Fruit fly (Drosophila melanogaster) whole organism, embryonic: ENCODE measurements around the gene CG32267.
A peak's percentile ranks its signal among the peaks of the same experiment; 100 is the strongest.

Source experiments
- Atf6 ChIP-seq: fragments of 200-800 bp; sonication (Bioruptor generic); IDR thresholded peaks from 2 replicates; pipeline ENCODE4 v1.3.6; 2022; ENCODE audit warnings: missing biosample characterization, missing genetic modification characterization
- CG12391 ChIP-seq: fragments of 200-800 bp; sonication (Bioruptor generic); optimal IDR thresholded peaks from 3 replicates; lab custom pipeline; 2018; ENCODE audit warnings: missing biosample characterization, mild to moderate bottlenecking, missing genetic modification characterization, moderate library complexity
- CG13424 ChIP-seq: fragments of 200-800 bp; sonication (Bioruptor generic); optimal IDR thresholded peaks from 2 replicates; lab custom pipeline; 2019; ENCODE audit warnings: missing biosample characterization, mild to moderate bottlenecking, missing genetic modification characterization, moderate library complexity
- CG14710 ChIP-seq: fragments of 200-800 bp; sonication (Bioruptor generic); optimal IDR thresholded peaks from 3 replicates; lab custom pipeline; 2019; ENCODE audit warnings: missing biosample characterization, mild to moderate bottlenecking, missing genetic modification characterization, moderate library complexity
- CG17328 ChIP-seq: fragments of 200-800 bp; sonication (Bioruptor generic); IDR thresholded peaks from 2 replicates; pipeline ENCODE4 v1.3.6; 2022; ENCODE audit warnings: missing biosample characterization, missing genetic modification characterization
- CG1832 ChIP-seq: fragments of 200-800 bp; sonication (Bioruptor generic); optimal IDR thresholded peaks from 2 replicates; lab custom pipeline; 2017; ENCODE audit warnings: missing biosample characterization, mild to moderate bottlenecking, missing genetic modification characterization, inconsistent platforms
- CG2889 ChIP-seq: fragments of 200-800 bp; sonication (Bioruptor generic); IDR thresholded peaks from 3 replicates; pipeline ENCODE4 v1.3.6; 2022; ENCODE audit warnings: missing biosample characterization, missing genetic modification characterization
- CG31441 ChIP-seq: fragments of 200-800 bp; sonication (Bioruptor generic); IDR thresholded peaks from 2 replicates; pipeline ENCODE4 v1.3.6; 2022; ENCODE audit warnings: missing biosample characterization, missing genetic modification characterization
- CG3163 ChIP-seq: fragments of 200-800 bp; sonication (Bioruptor generic); optimal IDR thresholded peaks from 3 replicates; lab custom pipeline; 2016; ENCODE audit warnings: missing biosample characterization, missing genetic modification characterization
- CG33557 ChIP-seq: fragments of 200-800 bp; sonication (Bioruptor generic); optimal IDR thresholded peaks from 2 replicates; lab custom pipeline; 2019; ENCODE audit warnings: missing biosample characterization, mild to moderate bottlenecking, missing genetic modification characterization, moderate library complexity
- CG3838 ChIP-seq: fragments of 200-800 bp; sonication (Bioruptor generic); optimal IDR thresholded peaks from 3 replicates; lab custom pipeline; 2016; ENCODE audit warnings: missing biosample characterization, missing genetic modification characterization
- CG4328 ChIP-seq: fragments of 200-800 bp; sonication (Bioruptor generic); optimal IDR thresholded peaks from 3 replicates; lab custom pipeline; 2017; ENCODE audit warnings: missing biosample characterization, missing genetic modification reagents, missing genetic modification characterization
- CG5180 ChIP-seq: fragments of 200-800 bp; sonication (Bioruptor generic); optimal IDR thresholded peaks from 3 replicates; lab custom pipeline; 2017; ENCODE audit warnings: missing biosample characterization, missing genetic modification characterization, mild to moderate bottlenecking, moderate library complexity, missing genetic modification reagents
- CG7963 ChIP-seq: fragments of 200-800 bp; sonication (Bioruptor generic); IDR thresholded peaks from 3 replicates; pipeline ENCODE4 v1.3.6; 2022; ENCODE audit warnings: missing biosample characterization, missing genetic modification characterization; ENCODE audit not compliant: partially characterized antibody
- CG8359 ChIP-seq: fragments of 200-800 bp; sonication (Bioruptor generic); optimal IDR thresholded peaks from 2 replicates; lab custom pipeline; 2017; ENCODE audit warnings: missing biosample characterization, mild to moderate bottlenecking, missing genetic modification characterization, borderline replicate concordance
- CG9727 ChIP-seq: fragments of 200-800 bp; sonication (Bioruptor generic); optimal IDR thresholded peaks from 3 replicates; lab custom pipeline; 2017; ENCODE audit warnings: missing biosample characterization, mild to moderate bottlenecking, missing genetic modification characterization
- CG9817 ChIP-seq: fragments of 200-800 bp; sonication (Bioruptor generic); optimal IDR thresholded peaks from 2 replicates; lab custom pipeline; 2018; ENCODE audit warnings: missing biosample characterization, mild to moderate bottlenecking, missing genetic modification characterization, moderate library complexity
- CoRest ChIP-seq: fragments of 200-800 bp; sonication (Bioruptor generic); optimal IDR thresholded peaks from 3 replicates; lab custom pipeline; 2018; ENCODE audit warnings: missing biosample characterization, mild to moderate bottlenecking, missing genetic modification characterization, moderate library complexity
- D19B ChIP-seq: fragments of 200-800 bp; sonication (Bioruptor generic); optimal IDR thresholded peaks from 2 replicates; lab custom pipeline; 2017; ENCODE audit warnings: missing biosample characterization, mild to moderate bottlenecking, missing genetic modification characterization
- Dek ChIP-seq: fragments of 200-800 bp; sonication (Bioruptor generic); optimal IDR thresholded peaks from 3 replicates; lab custom pipeline; 2019; ENCODE audit warnings: missing biosample characterization, mild to moderate bottlenecking, missing genetic modification characterization, moderate library complexity
- Dip3 ChIP-seq: fragments of 200-800 bp; sonication (Bioruptor generic); optimal IDR thresholded peaks from 3 replicates; lab custom pipeline; 2016; ENCODE audit warnings: missing biosample characterization, missing genetic modification characterization
- Gsc ChIP-seq: fragments of 200-800 bp; sonication (Bioruptor generic); IDR thresholded peaks from 2 replicates; pipeline ENCODE4 v1.3.6; 2022; ENCODE audit warnings: missing biosample characterization, missing genetic modification characterization
- Hand ChIP-seq: fragments of 200-800 bp; sonication (Bioruptor generic); optimal IDR thresholded peaks from 2 replicates; lab custom pipeline; 2017; ENCODE audit warnings: mild to moderate bottlenecking, missing biosample characterization, missing genetic modification reagents, missing genetic modification characterization
- Hey ChIP-seq: fragments of 200-800 bp; sonication (Bioruptor generic); optimal IDR thresholded peaks from 3 replicates; lab custom pipeline; 2018; ENCODE audit warnings: missing biosample characterization, mild to moderate bottlenecking, missing genetic modification characterization
- HmgZ ChIP-seq: fragments of 200-800 bp; sonication (Bioruptor generic); optimal IDR thresholded peaks from 2 replicates; lab custom pipeline; 2018; ENCODE audit warnings: missing biosample characterization, mild to moderate bottlenecking, missing genetic modification characterization
- Hr78 ChIP-seq, 2 experiments: fragments of 200-800 bp in 1 of 2; fragments of >200 bp in 1 of 2; sonication (Bioruptor generic) in 1 of 2; optimal IDR thresholded peaks; 2 replicates each; lab custom pipeline; 2017 to 2019; ENCODE audit warnings: missing biosample characterization in 2 of 2, missing genetic modification characterization in 2 of 2, mild to moderate bottlenecking in 1 of 2, moderate library complexity in 1 of 2
- NC2α ChIP-seq: fragments of 200-800 bp; sonication (Bioruptor generic); optimal IDR thresholded peaks from 2 replicates; lab custom pipeline; 2016; ENCODE audit warnings: missing biosample characterization, missing genetic modification characterization
- Rfx ChIP-seq: fragments of 200-800 bp; sonication (Bioruptor generic); IDR thresholded peaks from 2 replicates; pipeline ENCODE4 v1.3.6; 2022; ENCODE audit warnings: missing biosample characterization, missing genetic modification characterization
- Xrp1 ChIP-seq: fragments of 200-800 bp; sonication (Bioruptor generic); IDR thresholded peaks from 2 replicates; pipeline ENCODE4 v1.3.6; 2022; ENCODE audit warnings: missing biosample characterization, missing genetic modification characterization
- al ChIP-seq: fragments of 200-800 bp; sonication (Bioruptor generic); IDR thresholded peaks from 2 replicates; pipeline ENCODE4 v1.3.6; 2022; ENCODE audit warnings: missing biosample characterization, missing genetic modification characterization
- bcd ChIP-seq: fragments of 200-800 bp; sonication (Bioruptor generic); optimal IDR thresholded peaks from 2 replicates; lab custom pipeline; 2017; ENCODE audit warnings: missing biosample characterization, mild to moderate bottlenecking, missing genetic modification characterization
- caup ChIP-seq: fragments of 200-800 bp; sonication (Bioruptor generic); optimal IDR thresholded peaks from 3 replicates; lab custom pipeline; 2017; ENCODE audit warnings: missing biosample characterization, mild to moderate bottlenecking, missing genetic modification characterization, moderate library complexity; ENCODE audit not compliant: severe bottlenecking
- crol ChIP-seq: fragments of 200-800 bp; sonication (Bioruptor generic); IDR thresholded peaks from 2 replicates; pipeline ENCODE4 v1.3.6; 2022; ENCODE audit warnings: missing biosample characterization, missing genetic modification characterization
- dimm ChIP-seq: fragments of 200-800 bp; sonication (Bioruptor generic); IDR thresholded peaks from 2 replicates; pipeline ENCODE4 v1.3.6; 2022; ENCODE audit warnings: missing biosample characterization, missing genetic modification characterization
- fd102C ChIP-seq: fragments of 200-800 bp; sonication (Bioruptor generic); optimal IDR thresholded peaks from 2 replicates; lab custom pipeline; 2018; ENCODE audit warnings: missing biosample characterization, mild to moderate bottlenecking, missing genetic modification characterization, moderate library complexity
- gt ChIP-seq: fragments of 200-800 bp; sonication (Bioruptor generic); IDR thresholded peaks from 2 replicates; pipeline ENCODE4 v1.3.6; 2022; ENCODE audit warnings: missing biosample characterization, missing genetic modification characterization
- h ChIP-seq: fragments of >200 bp; optimal IDR thresholded peaks from 2 replicates; lab custom pipeline; 2017
- ind ChIP-seq: fragments of 200-800 bp; sonication (Bioruptor generic); optimal IDR thresholded peaks from 3 replicates; lab custom pipeline; 2016; ENCODE audit warnings: missing biosample characterization, missing genetic modification characterization
- jumu ChIP-seq: fragments of 200-800 bp; sonication (Bioruptor generic); optimal IDR thresholded peaks from 3 replicates; lab custom pipeline; 2016; ENCODE audit warnings: missing biosample characterization, missing genetic modification characterization
- lbe ChIP-seq: fragments of 200-800 bp; sonication (Bioruptor generic); optimal IDR thresholded peaks from 2 replicates; lab custom pipeline; 2016; ENCODE audit warnings: missing biosample characterization, mild to moderate bottlenecking, missing genetic modification characterization
- lola ChIP-seq, 3 experiments: fragments of >200 bp in 2 of 3; fragments of 200-800 bp in 1 of 3; sonication (Bioruptor generic) in 1 of 3; optimal IDR thresholded peaks; 2 replicates each; lab custom pipeline; 2017 to 2019; ENCODE audit warnings: missing biosample characterization in 3 of 3, missing genetic modification characterization in 3 of 3, mild to moderate bottlenecking in 1 of 3, moderate library complexity in 1 of 3
- org-1 ChIP-seq: fragments of 200-800 bp; sonication (Bioruptor generic); optimal IDR thresholded peaks from 2 replicates; lab custom pipeline; 2017; ENCODE audit warnings: missing biosample characterization, missing genetic modification characterization
- pb ChIP-seq: fragments of 200-800 bp; sonication (Bioruptor generic); optimal IDR thresholded peaks from 3 replicates; lab custom pipeline; 2016; ENCODE audit warnings: missing biosample characterization, missing genetic modification characterization
- pum ChIP-seq: fragments of 200-800 bp; sonication (Bioruptor generic); optimal IDR thresholded peaks from 2 replicates; lab custom pipeline; 2016; ENCODE audit warnings: missing biosample characterization, missing genetic modification characterization
- pzg ChIP-seq: fragments of 200-800 bp; sonication (Bioruptor generic); optimal IDR thresholded peaks from 3 replicates; lab custom pipeline; 2018; ENCODE audit warnings: missing biosample characterization, mild to moderate bottlenecking, missing genetic modification characterization, moderate library complexity
- run ChIP-seq: fragments of 200-800 bp; sonication (Bioruptor generic); optimal IDR thresholded peaks from 3 replicates; lab custom pipeline; 2018; ENCODE audit warnings: missing biosample characterization, mild to moderate bottlenecking, missing genetic modification characterization
- sens ChIP-seq: fragments of 200-800 bp; sonication (Bioruptor generic); peaks from one replicate; lab custom pipeline; 2016; ENCODE audit warnings: missing biosample characterization, missing genetic modification characterization
- sens-2 ChIP-seq: fragments of 200-800 bp; sonication (Bioruptor generic); IDR thresholded peaks from 2 replicates; pipeline ENCODE4 v1.3.6; 2022; ENCODE audit warnings: missing biosample characterization, missing genetic modification characterization
- slbo ChIP-seq: fragments of 200-800 bp; sonication (Bioruptor generic); IDR thresholded peaks from 2 replicates; pipeline ENCODE4 v1.3.6; 2022; ENCODE audit warnings: missing biosample characterization, missing genetic modification characterization
- tup ChIP-seq: fragments of 200-800 bp; sonication (Bioruptor generic); optimal IDR thresholded peaks from 2 replicates; lab custom pipeline; 2016; ENCODE audit warnings: missing biosample characterization, mild to moderate bottlenecking, missing genetic modification characterization, moderate library complexity
- vnd ChIP-seq: fragments of 200-800 bp; sonication (Bioruptor generic); IDR thresholded peaks from 3 replicates; pipeline ENCODE4 v1.3.6; 2022; ENCODE audit warnings: missing biosample characterization, missing genetic modification characterization; ENCODE audit not compliant: partially characterized antibody

CG32267 gene

dm6 chr3L:3471174-3471573 is 739 bp downstream of the CG32267 start, which contains the start of gene CG14971 (continued):
- TF ChIP-seq sens (GFP tag; lab: Kevin White, UChicago) (peak; percentile 82), Dek (tag; lab: Kevin White, UChicago) (peak; percentile 51), Dip3 (peak; percentile 39), CG3838 (GFP tag; lab: Kevin White, UChicago) (no peak), HmgZ (peak; percentile 83), Gsc (no peak), bcd (peak; percentile 9), slbo (GFP tag; lab: Robert Waterston, UW) (peak; percentile 76), CG14710 (tag; lab: Kevin White, UChicago) (peak; percentile 58), CG2889 (GFP tag; lab: Robert Waterston, UW) (no peak), Hr78 (GFP tag; optimal IDR thresholded peaks at IDR 0.05; lab: Kevin White, UChicago) (no peak), Atf6 (GFP tag; lab: Robert Waterston, UW) (peak; percentile 11; the same call in 1 of the 2 replicates), run (no peak), CG4328 (GFP tag; lab: Kevin White, UChicago) (no peak), jumu (GFP tag; lab: Kevin White, UChicago) (peak; percentile 47), CG13424 (peak; percentile 14), Xrp1 (GFP tag; lab: Robert Waterston, UW) (peak; percentile 35), pb (GFP tag; lab: Kevin White, UChicago) (no peak), gt (GFP tag; lab: Robert Waterston, UW) (no peak), caup (GFP tag; lab: Kevin White, UChicago) (peak; percentile 31), CoRest (tag; lab: Kevin White, UChicago) (peak; percentile 57), al (GFP tag; lab: Robert Waterston, UW) (0 out of 2 replicates have a peak, but pooled peaks have one; percentile 24), CG7963 (GFP tag; lab: Robert Waterston, UW) (peak; percentile 77), lola (GFP tag; optimal IDR thresholded peaks at IDR 0.05; lab: Kevin White, UChicago) (no peak), NC2α (GFP tag; lab: Kevin White, UChicago) (no peak), ind (GFP tag; lab: Kevin White, UChicago) (no peak), CG1832 (GFP tag; lab: Kevin White, UChicago) (no peak), tup (no peak), CG17328 (GFP tag; lab: Robert Waterston, UW) (peak; percentile 37; the same call in 1 of the 2 replicates), org-1 (GFP tag; lab: Kevin White, UChicago) (no peak), CG9727 (GFP tag; lab: Kevin White, UChicago) (peak; percentile 20), CG8359 (GFP tag; lab: Kevin White, UChicago) (no peak), lbe (peak; percentile 26), Hey (tag; lab: Kevin White, UChicago) (no peak), pzg (GFP tag; lab: Kevin White, UChicago) (peak; percentile 86), Hand (GFP tag; lab: Kevin White, UChicago) (no peak), vnd (GFP tag; lab: Robert Waterston, UW) (peak; percentile 78), h (lab: Kevin White, UChicago) (no peak), D19B (no peak), CG3163 (GFP tag; lab: Kevin White, UChicago) (peak; percentile 26), crol (no peak), CG5180 (GFP tag; lab: Kevin White, UChicago) (no peak), pum (peak; percentile 30), Rfx (GFP tag; lab: Robert Waterston, UW) (peak; percentile 73), fd102C (GFP tag; lab: Kevin White, UChicago) (no peak), dimm (no peak), CG31441 (GFP tag; lab: Robert Waterston, UW) (no peak), CG9817 (tag; lab: Kevin White, UChicago) (peak; percentile 3), CG12391 (peak; percentile 46), CG33557 (GFP tag; lab: Kevin White, UChicago) (no peak), sens-2 (GFP tag; lab: Robert Waterston, UW) (no peak)
